Fruit fly (Drosophila melanogaster): Measurements from ENCODE around the gene CG6071.

Gene CG6071

DNA sequence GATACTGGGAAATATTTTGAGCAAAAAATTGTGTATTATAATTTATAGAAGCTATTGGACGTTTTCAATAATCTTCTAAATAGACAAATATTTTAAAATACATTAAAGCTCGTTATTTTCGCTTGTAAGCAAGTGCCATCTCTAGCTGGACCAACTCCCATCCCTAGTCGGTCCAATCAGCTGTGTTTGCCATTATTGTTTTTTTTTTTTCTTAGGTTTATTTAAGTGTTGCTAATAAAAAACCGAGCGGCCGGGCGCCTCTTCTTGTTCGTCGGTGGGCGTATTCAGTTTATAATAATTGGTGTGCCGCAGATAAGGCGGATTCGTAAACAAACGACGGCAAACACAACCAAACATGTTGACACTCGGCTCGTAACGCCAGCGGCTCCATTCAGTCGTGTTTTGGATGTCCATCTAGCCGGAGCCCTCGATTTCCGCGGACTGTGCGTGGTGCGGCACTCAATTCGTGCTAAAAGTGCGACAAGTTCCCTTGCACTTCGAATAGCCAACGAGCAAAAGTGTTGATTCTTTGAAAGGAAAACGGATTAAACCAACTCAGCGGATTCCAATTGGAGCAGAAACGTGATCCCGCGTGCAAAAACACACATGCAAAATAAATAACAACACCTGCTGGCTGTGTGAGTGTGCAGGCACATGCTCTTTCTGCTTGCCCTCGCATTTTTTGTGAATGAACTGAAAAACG lies 38.1 kb upstream of the CG6071 start, which contains the start of gene Sugb (continued):
- TF ChIP-seq sqz (GFP tag; optimal IDR thresholded peaks at IDR 0.05): peak; percentile 96
- TF ChIP-seq Med (GFP tag): peak; percentile 92
- TF ChIP-seq Gug (GFP tag; IDR thresholded peaks at IDR 0.05): peak; percentile 74; the same call in 2 of the 4 replicates
- no peak for TF ChIP-seq CG4854 (GFP tag; optimal IDR thresholded peaks at IDR 0.05)
- TF ChIP-seq Gsc (GFP tag; IDR thresholded peaks at IDR 0.05): no peak
- TF ChIP-seq bab2 (GFP tag; optimal IDR thresholded peaks at IDR 0.05): peak; percentile 68
- no peak; the same call in 1 of the 2 replicates for TF ChIP-seq stc (GFP tag; IDR thresholded peaks at IDR 0.05)
- TF ChIP-seq Chrac-16 (GFP tag; optimal IDR thresholded peaks at IDR 0.05): peak; percentile 41
- peak; percentile 14; the same call in 1 of the 2 replicates for TF ChIP-seq CG11085 (GFP tag; IDR thresholded peaks at IDR 0.05)
- TF ChIP-seq Aef1 (GFP tag; IDR thresholded peaks at IDR 0.05): peak; percentile 18; the same call in 1 of the 3 replicates
- TF ChIP-seq CG15073 (GFP tag; optimal IDR thresholded peaks at IDR 0.05): no peak
- TF ChIP-seq ac (GFP tag; optimal IDR thresholded peaks at IDR 0.05): no peak
- TF ChIP-seq CG10462 (GFP tag; optimal IDR thresholded peaks at IDR 0.05): no peak
- no peak for TF ChIP-seq fd102C (GFP tag; optimal IDR thresholded peaks at IDR 0.05)
- peak; percentile 47 for TF ChIP-seq pb (GFP tag; optimal IDR thresholded peaks at IDR 0.05)
- TF ChIP-seq dimm (GFP tag; IDR thresholded peaks at IDR 0.05): no peak
- no peak for TF ChIP-seq cas (GFP tag; IDR thresholded peaks at IDR 0.05)
- TF ChIP-seq zfh1 (GFP tag; IDR thresholded peaks at IDR 0.05): peak; percentile 75; the same call in 2 of the 3 replicates
- TF ChIP-seq CG30020 (tag; optimal IDR thresholded peaks at IDR 0.05): no peak
- TF ChIP-seq Sox100B (GFP tag; optimal IDR thresholded peaks at IDR 0.05): peak; percentile 54
- peak; percentile 48 for TF ChIP-seq Mes4 (GFP tag; optimal IDR thresholded peaks at IDR 0.05)
- no peak for TF ChIP-seq nerfin-1 (tag; optimal IDR thresholded peaks at IDR 0.05)
- TF ChIP-seq CG17359 (tag; optimal IDR thresholded peaks at IDR 0.05): peak; percentile 56
- TF ChIP-seq CG32532 (GFP tag; IDR thresholded peaks at IDR 0.05): peak; percentile 69
- peak; percentile 56; the same call in 2 of the 3 replicates for TF ChIP-seq CG14860 (GFP tag; IDR thresholded peaks at IDR 0.05; ENCODE audit: partially characterized antibody)
- no peak for TF ChIP-seq Stat92E (GFP tag; optimal IDR thresholded peaks at IDR 0.05)
- peak; percentile 43 for TF ChIP-seq seq (GFP tag; IDR thresholded peaks at IDR 0.05)
- TF ChIP-seq Jarid2 (GFP tag; optimal IDR thresholded peaks at IDR 0.05): peak; percentile 56
- no peak for TF ChIP-seq CTCF (GFP tag; optimal IDR thresholded peaks at IDR 0.05)
- TF ChIP-seq ATbp (GFP tag; optimal IDR thresholded peaks at IDR 0.05): peak; percentile 43
- peak; percentile 4 for TF ChIP-seq CG33557 (GFP tag; optimal IDR thresholded peaks at IDR 0.05)
- peak; percentile 41; the same call in 1 of the 3 replicates for TF ChIP-seq CG11695 (GFP tag; IDR thresholded peaks at IDR 0.05)
- TF ChIP-seq CG7556 (GFP tag; optimal IDR thresholded peaks at IDR 0.05): peak; percentile 71
- no peak for TF ChIP-seq fru (optimal IDR thresholded peaks at IDR 0.05)
- TF ChIP-seq unpg (GFP tag; optimal IDR thresholded peaks at IDR 0.05): peak; percentile 63
- peak; percentile 21; the same call in 1 of the 2 replicates for TF ChIP-seq H2.0 (GFP tag; IDR thresholded peaks at IDR 0.05)
- TF ChIP-seq Eip74EF (GFP tag; optimal IDR thresholded peaks at IDR 0.05): peak in 1 of 2 experiments; percentile 58
- no peak for TF ChIP-seq Dfd (GFP tag; optimal IDR thresholded peaks at IDR 0.05)
- no peak for TF ChIP-seq CkIIα-i1 (GFP tag; IDR thresholded peaks at IDR 0.05)
- TF ChIP-seq CG18011 (GFP tag; optimal IDR thresholded peaks at IDR 0.05): peak; percentile 30
- peak; percentile 52 to 57 for TF ChIP-seq Hr51 (GFP tag; optimal IDR thresholded peaks at IDR 0.05)
- TF ChIP-seq usp (GFP tag; optimal IDR thresholded peaks at IDR 0.05): no peak
